Fruit fly (Drosophila melanogaster) whole organism, embryonic: Measurements from ENCODE around the gene mfas.
A peak's percentile ranks its signal among the peaks of the same experiment; 100 is the strongest.

Source experiments
- Atf6 ChIP-seq: fragments of 200-800 bp; sonication (Bioruptor generic); IDR thresholded peaks from 2 replicates; pipeline ENCODE4 v1.3.6; 2022; ENCODE audit warnings: missing biosample characterization, missing genetic modification characterization
- Bgb ChIP-seq: fragments of 200-800 bp; sonication (Bioruptor generic); IDR thresholded peaks from 2 replicates; pipeline ENCODE4 v1.3.6; 2022; ENCODE audit warnings: missing biosample characterization, missing genetic modification characterization; ENCODE audit not compliant: partially characterized antibody
- BtbVII ChIP-seq: fragments of 200-800 bp; sonication (Bioruptor generic); optimal IDR thresholded peaks from 3 replicates; lab custom pipeline; 2017; ENCODE audit warnings: missing biosample characterization, mild to moderate bottlenecking, missing genetic modification characterization
- CG12071 ChIP-seq: fragments of 200-800 bp; sonication (Bioruptor generic); optimal IDR thresholded peaks from 3 replicates; lab custom pipeline; 2018; ENCODE audit warnings: missing biosample characterization, mild to moderate bottlenecking, missing genetic modification characterization
- CG12236 ChIP-seq: fragments of 200-800 bp; sonication (Bioruptor generic); optimal IDR thresholded peaks from 2 replicates; lab custom pipeline; 2016; ENCODE audit warnings: missing biosample characterization, missing genetic modification characterization
- CG13123 ChIP-seq: fragments of 200-800 bp; sonication (Bioruptor generic); optimal IDR thresholded peaks from 2 replicates; lab custom pipeline; 2016; ENCODE audit warnings: missing biosample characterization, missing genetic modification characterization
- CG14441 ChIP-seq: fragments of 200-800 bp; sonication (Bioruptor generic); IDR thresholded peaks from 2 replicates; pipeline ENCODE4 v1.3.6; 2022; ENCODE audit warnings: missing biosample characterization, missing genetic modification characterization
- CG14667 ChIP-seq: fragments of 200-800 bp; sonication (Bioruptor generic); IDR thresholded peaks from 2 replicates; pipeline ENCODE4 v1.3.6; 2022; ENCODE audit warnings: missing biosample characterization, missing genetic modification characterization
- CG15479 ChIP-seq: fragments of 200-800 bp; sonication (Bioruptor generic); optimal IDR thresholded peaks from 3 replicates; lab custom pipeline; 2019; ENCODE audit warnings: missing biosample characterization, mild to moderate bottlenecking, missing genetic modification characterization, moderate library complexity
- CG16813 ChIP-seq: fragments of 200-800 bp; sonication (Bioruptor generic); IDR thresholded peaks from 3 replicates; pipeline ENCODE4 v1.3.6; 2022; ENCODE audit warnings: missing biosample characterization, missing genetic modification characterization; ENCODE audit not compliant: partially characterized antibody
- CG18011 ChIP-seq: fragments of 200-800 bp; sonication (Bioruptor generic); optimal IDR thresholded peaks from 2 replicates; lab custom pipeline; 2017; ENCODE audit warnings: missing biosample characterization, missing genetic modification characterization, mild to moderate bottlenecking, moderate library complexity, missing genotype
- CG18599 ChIP-seq: fragments of 200-800 bp; sonication (Bioruptor generic); optimal IDR thresholded peaks from 3 replicates; lab custom pipeline; 2017; ENCODE audit warnings: missing biosample characterization, missing genetic modification characterization, mild to moderate bottlenecking, moderate library complexity, missing genetic modification reagents
- CG2678 ChIP-seq: fragments of 200-800 bp; sonication (Bioruptor generic); optimal IDR thresholded peaks from 3 replicates; lab custom pipeline; 2019; ENCODE audit warnings: missing biosample characterization, mild to moderate bottlenecking, missing genetic modification characterization, moderate library complexity
- CG2712 ChIP-seq: fragments of 200-800 bp; optimal IDR thresholded peaks from 3 replicates; lab custom pipeline; 2019; ENCODE audit warnings: missing biosample characterization, mild to moderate bottlenecking, missing genetic modification characterization, moderate library complexity
- CG30020 ChIP-seq: fragments of 200-800 bp; optimal IDR thresholded peaks from 2 replicates; lab custom pipeline; 2019; ENCODE audit warnings: missing biosample characterization, mild to moderate bottlenecking, missing genetic modification characterization, moderate library complexity
- CG30403 ChIP-seq: fragments of 200-800 bp; sonication (Bioruptor generic); optimal IDR thresholded peaks from 3 replicates; lab custom pipeline; 2016; ENCODE audit warnings: missing biosample characterization, missing genetic modification characterization
- CG5180 ChIP-seq: fragments of 200-800 bp; sonication (Bioruptor generic); optimal IDR thresholded peaks from 3 replicates; lab custom pipeline; 2017; ENCODE audit warnings: missing biosample characterization, missing genetic modification characterization, mild to moderate bottlenecking, moderate library complexity, missing genetic modification reagents
- CG6272 ChIP-seq: fragments of 200-800 bp; sonication (Bioruptor generic); IDR thresholded peaks from 2 replicates; pipeline ENCODE4 v1.3.6; 2022; ENCODE audit warnings: missing biosample characterization, missing genetic modification characterization
- CG6683 ChIP-seq: fragments of 200-800 bp; sonication (Bioruptor generic); optimal IDR thresholded peaks from 2 replicates; lab custom pipeline; 2017; ENCODE audit warnings: missing biosample characterization, mild to moderate bottlenecking, missing genetic modification characterization, missing genetic modification reagents
- CG6854 ChIP-seq: fragments of 200-800 bp; sonication (Bioruptor generic); optimal IDR thresholded peaks from 3 replicates; lab custom pipeline; 2017; ENCODE audit warnings: missing biosample characterization, mild to moderate bottlenecking, missing genetic modification characterization
- CG7839 ChIP-seq: fragments of 200-800 bp; sonication (Bioruptor generic); optimal IDR thresholded peaks from 3 replicates; lab custom pipeline; 2018; ENCODE audit warnings: missing biosample characterization, mild to moderate bottlenecking, missing genetic modification characterization, moderate library complexity
- CG8388 ChIP-seq: fragments of 200-800 bp; sonication (Bioruptor generic); optimal IDR thresholded peaks from 2 replicates; lab custom pipeline; 2019; ENCODE audit warnings: missing biosample characterization, mild to moderate bottlenecking, missing genetic modification characterization, moderate library complexity
- CG8765 ChIP-seq: fragments of 200-800 bp; sonication (Bioruptor generic); IDR thresholded peaks from 2 replicates; pipeline ENCODE4 v1.3.6; 2022; ENCODE audit warnings: missing biosample characterization, missing genetic modification characterization
- CG9215 ChIP-seq: fragments of 200-800 bp; sonication (Bioruptor generic); IDR thresholded peaks from 2 replicates; pipeline ENCODE4 v1.3.6; 2022; ENCODE audit warnings: missing biosample characterization, missing genetic modification characterization
- Dbx ChIP-seq: fragments of 200-800 bp; sonication (Bioruptor generic); IDR thresholded peaks from 3 replicates; pipeline ENCODE4 v1.3.6; 2022; ENCODE audit warnings: missing biosample characterization, missing genetic modification characterization
- Dek ChIP-seq: fragments of 200-800 bp; sonication (Bioruptor generic); optimal IDR thresholded peaks from 3 replicates; lab custom pipeline; 2019; ENCODE audit warnings: missing biosample characterization, mild to moderate bottlenecking, missing genetic modification characterization, moderate library complexity
- Drgx ChIP-seq: fragments of 200-800 bp; sonication (Bioruptor generic); IDR thresholded peaks from 2 replicates; pipeline ENCODE4 v1.3.6; 2022; ENCODE audit warnings: missing biosample characterization, missing genetic modification characterization
- Hand ChIP-seq: fragments of 200-800 bp; sonication (Bioruptor generic); optimal IDR thresholded peaks from 2 replicates; lab custom pipeline; 2017; ENCODE audit warnings: mild to moderate bottlenecking, missing biosample characterization, missing genetic modification reagents, missing genetic modification characterization
- Lim3 ChIP-seq: fragments of 200-800 bp; sonication (Bioruptor generic); IDR thresholded peaks from 2 replicates; pipeline ENCODE4 v1.3.6; 2022; ENCODE audit warnings: missing biosample characterization, missing genetic modification characterization
- Oaz ChIP-seq: fragments of 200-800 bp; sonication (Bioruptor generic); IDR thresholded peaks from 2 replicates; pipeline ENCODE4 v1.3.6; 2022; ENCODE audit warnings: missing biosample characterization, missing genetic modification characterization
- Optix ChIP-seq: fragments of 200-800 bp; sonication (Bioruptor generic); IDR thresholded peaks from 3 replicates; pipeline ENCODE4 v1.3.6; 2022; ENCODE audit warnings: missing biosample characterization, missing genetic modification characterization
- ase ChIP-seq: fragments of 200-800 bp; sonication (Bioruptor generic); IDR thresholded peaks from 3 replicates; pipeline ENCODE4 v1.3.6; 2022; ENCODE audit warnings: missing biosample characterization, missing genetic modification characterization
- bbx ChIP-seq: fragments of 200-800 bp; sonication (Bioruptor generic); IDR thresholded peaks from 2 replicates; pipeline ENCODE4 v1.3.6; 2022; ENCODE audit warnings: missing biosample characterization, missing genetic modification characterization; ENCODE audit not compliant: partially characterized antibody
- bigmax ChIP-seq: fragments of 200-800 bp; sonication (Bioruptor generic); optimal IDR thresholded peaks from 2 replicates; lab custom pipeline; 2018; ENCODE audit warnings: missing biosample characterization, mild to moderate bottlenecking, missing genetic modification characterization
- btn ChIP-seq: fragments of 200-800 bp; sonication (Bioruptor generic); optimal IDR thresholded peaks from 2 replicates; lab custom pipeline; 2016; ENCODE audit warnings: missing biosample characterization, missing genetic modification characterization
- chn ChIP-seq: fragments of 200-800 bp; sonication (Bioruptor generic); optimal IDR thresholded peaks from 2 replicates; lab custom pipeline; 2016; ENCODE audit warnings: missing biosample characterization, missing genetic modification characterization
- danr ChIP-seq: fragments of 200-800 bp; sonication (Bioruptor generic); IDR thresholded peaks from 2 replicates; pipeline ENCODE4 v1.3.6; 2022; ENCODE audit warnings: missing biosample characterization, missing genetic modification characterization
- dpn ChIP-seq, 2 experiments: fragments of 200-800 bp; sonication (Bioruptor generic); optimal IDR thresholded peaks; 3 replicates each; lab custom pipeline; 2016; ENCODE audit warnings: missing biosample characterization in 2 of 2, missing genetic modification characterization in 2 of 2
- dysf ChIP-seq: fragments of 200-800 bp; sonication (Bioruptor generic); IDR thresholded peaks from 3 replicates; pipeline ENCODE4 v1.3.6; 2022; ENCODE audit warnings: missing biosample characterization, missing genetic modification characterization
- gro ChIP-seq: fragments of 200-800 bp; sonication (Bioruptor generic); optimal IDR thresholded peaks from 2 replicates; lab custom pipeline; 2016; ENCODE audit warnings: missing biosample characterization, missing genetic modification characterization
- h ChIP-seq: fragments of >200 bp; optimal IDR thresholded peaks from 2 replicates; lab custom pipeline; 2017
- her ChIP-seq: fragments of 200-800 bp; sonication (Bioruptor generic); optimal IDR thresholded peaks from 2 replicates; lab custom pipeline; 2016; ENCODE audit warnings: missing biosample characterization, missing genetic modification characterization
- lilli ChIP-seq: fragments of 200-800 bp; sonication (Bioruptor generic); optimal IDR thresholded peaks from 3 replicates; lab custom pipeline; 2016; ENCODE audit warnings: missing biosample characterization, missing genetic modification characterization
- odd ChIP-seq: fragments of 200-800 bp; sonication (Bioruptor generic); optimal IDR thresholded peaks from 2 replicates; lab custom pipeline; 2017; ENCODE audit warnings: missing biosample characterization, mild to moderate bottlenecking, missing genetic modification characterization
- psq ChIP-seq: fragments of 200-800 bp; sonication (Bioruptor generic); optimal IDR thresholded peaks from 2 replicates; lab custom pipeline; 2017; ENCODE audit warnings: missing biosample characterization, missing genetic modification characterization
- repo ChIP-seq: fragments of 200-800 bp; sonication (Bioruptor generic); optimal IDR thresholded peaks from 2 replicates; lab custom pipeline; 2016; ENCODE audit warnings: missing biosample characterization, missing genetic modification characterization
- sc ChIP-seq, 3 experiments: fragments of >200 bp in 2 of 3; fragments of 200-800 bp in 1 of 3; sonication (Bioruptor generic) in 1 of 3; optimal IDR thresholded peaks; 2 replicates in 2 of 3; 3 replicates in 1 of 3; lab custom pipeline; 2017; ENCODE audit warnings: mild to moderate bottlenecking in 1 of 3, missing biosample characterization in 1 of 3, missing genetic modification characterization in 1 of 3, missing genetic modification reagents in 1 of 3
- sima ChIP-seq: fragments of 200-800 bp; sonication (Bioruptor generic); optimal IDR thresholded peaks from 2 replicates; lab custom pipeline; 2016; ENCODE audit warnings: missing biosample characterization, missing genetic modification characterization
- sug ChIP-seq: fragments of 200-800 bp; optimal IDR thresholded peaks from 2 replicates; lab custom pipeline; 2019; ENCODE audit warnings: missing biosample characterization, mild to moderate bottlenecking, missing genetic modification characterization, moderate library complexity
- ttk ChIP-seq: fragments of 200-800 bp; sonication (Bioruptor generic); IDR thresholded peaks from 2 replicates; pipeline ENCODE4 v2.1.2; 2022; ENCODE audit warnings: missing biosample characterization, missing genetic modification characterization
- unpg ChIP-seq: fragments of 200-800 bp; sonication (Bioruptor generic); optimal IDR thresholded peaks from 3 replicates; lab custom pipeline; 2018; ENCODE audit warnings: missing biosample characterization, mild to moderate bottlenecking, missing genetic modification characterization, moderate library complexity
- zfh1 ChIP-seq: fragments of 200-800 bp; sonication (Bioruptor generic); IDR thresholded peaks from 3 replicates; pipeline ENCODE4 v1.3.6; 2022; ENCODE audit warnings: missing biosample characterization, missing genetic modification characterization

The mfas gene

DNA sequence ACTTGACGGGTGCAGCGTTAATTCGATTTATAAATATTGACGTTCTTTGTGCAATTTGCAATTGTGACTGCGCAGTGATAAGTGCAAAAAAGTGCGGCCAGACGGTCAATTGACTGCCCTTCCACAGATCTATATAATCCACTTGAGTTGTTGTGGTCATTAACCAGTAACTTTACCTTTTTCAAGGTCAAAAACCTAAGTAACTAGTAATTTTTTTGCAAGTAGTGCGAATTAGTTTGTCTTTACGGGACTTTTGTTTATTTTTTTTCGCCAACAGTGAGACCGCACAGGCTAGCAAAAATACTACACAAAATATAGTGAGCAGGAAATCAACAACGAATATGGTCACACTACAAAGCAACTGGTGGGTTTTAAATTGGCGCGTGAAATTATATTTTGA is 18.5 kb downstream of the mfas start, which contains the start of gene Tango9 (continued):
- TF ChIP-seq CG18599 (no peak), CG6683 (no peak), sima (GFP tag; lab: Kevin White, UChicago) (no peak), bbx (no peak), Bgb (GFP tag; lab: Robert Waterston, UW) (no peak), CG8388 (GFP tag; lab: Kevin White, UChicago) (no peak), CG2678 (tag; lab: Kevin White, UChicago) (no peak), gro (GFP tag; lab: Kevin White, UChicago) (no peak), CG6854 (GFP tag; lab: Kevin White, UChicago) (no peak), Lim3 (GFP tag; lab: Robert Waterston, UW) (no peak), CG7839 (tag; lab: Kevin White, UChicago) (no peak), sc (optimal IDR thresholded peaks at IDR 0.05; lab: Kevin White, UChicago) (no peak), sc (GFP tag; optimal IDR thresholded peaks at IDR 0.05; lab: Kevin White, UChicago) (no peak), BtbVII (GFP tag; lab: Kevin White, UChicago) (no peak), odd (GFP tag; lab: Kevin White, UChicago) (no peak), CG16813 (GFP tag; lab: Robert Waterston, UW) (no peak), Dbx (no peak), CG14441 (no peak), Optix (GFP tag; lab: Robert Waterston, UW) (no peak), chn (GFP tag; lab: Kevin White, UChicago) (no peak), CG8765 (no peak), ttk (GFP tag; lab: Robert Waterston, UW) (no peak), CG13123 (GFP tag; lab: Kevin White, UChicago) (no peak), ase (no peak), CG2712 (tag; lab: Kevin White, UChicago) (peak; percentile 25), h (lab: Kevin White, UChicago) (no peak), CG30403 (GFP tag; lab: Kevin White, UChicago) (no peak), danr (GFP tag; lab: Robert Waterston, UW) (no peak), CG18011 (no peak), CG9215 (GFP tag; lab: Robert Waterston, UW) (no peak), lilli (GFP tag; lab: Kevin White, UChicago) (no peak), bigmax (GFP tag; lab: Kevin White, UChicago) (no peak), psq (GFP tag; lab: Kevin White, UChicago) (no peak), CG12236 (no peak), Dek (tag; lab: Kevin White, UChicago) (no peak), CG30020 (tag; lab: Kevin White, UChicago) (peak; percentile 11), CG15479 (GFP tag; lab: Kevin White, UChicago) (no peak), sug (tag; lab: Kevin White, UChicago) (peak; percentile 25), Atf6 (no peak), Drgx (GFP tag; lab: Robert Waterston, UW) (no peak), CG14667 (GFP tag; lab: Robert Waterston, UW) (no peak), zfh1 (GFP tag; lab: Robert Waterston, UW) (no peak), dysf (no peak), her (GFP tag; lab: Kevin White, UChicago) (peak; percentile 22), unpg (GFP tag; lab: Kevin White, UChicago) (no peak), CG5180 (GFP tag; lab: Kevin White, UChicago) (no peak), CG12071 (no peak), repo (GFP tag; lab: Kevin White, UChicago) (no peak), btn (GFP tag; lab: Kevin White, UChicago) (no peak), CG6272 (GFP tag; lab: Robert Waterston, UW) (no peak), Hand (no peak), Oaz (no peak), dpn (GFP tag; optimal IDR thresholded peaks at IDR 0.05; lab: Kevin White, UChicago) (peak in 1 of 2 experiments; percentile 2)
